Worm (Caenorhabditis elegans): ENCODE data around the gene sre-47.

ce11 chrII:13956529-13956928 lies 27.9 kb downstream of the sre-47 start:
- no peak for TF ChIP-seq med-1 (GFP tag; optimal IDR thresholded peaks at IDR 0.05; ENCODE audit: insufficient read depth)
- no peak for TF ChIP-seq T22C8.4 (GFP tag; IDR thresholded peaks at IDR 0.05)
- TF ChIP-seq flt-1 (GFP tag; IDR thresholded peaks at IDR 0.05): no peak

Measured in whole organism, midembryonic.